Worm (Caenorhabditis elegans): ENCODE data around the gene ent-3.
A peak's percentile ranks its signal among the peaks of the same experiment; 100 is the strongest.
"Not testable (repeated sequence)": the region's sequence is repeated elsewhere in the genome, so short reads cannot be mapped to it uniquely, and the experiment has no call there.

ent-3 gene

ce11 chrV:14210743-14211142 is 25.1 kb downstream of the ent-3 start, which contains the start of gene str-230:
Gene str-230 (minus strand): TSS chrV:14210843.
- no peak for TF ChIP-seq elt-1 (tag; optimal IDR thresholded peaks at IDR 0.05; ENCODE audit: borderline replicate concordance, insufficient read depth)
- no peak for TF ChIP-seq mab-5 (tag; optimal IDR thresholded peaks at IDR 0.05)
- no peak for TF ChIP-seq hlh-1 (tag; optimal IDR thresholded peaks at IDR 0.05)
- TF ChIP-seq blmp-1 (tag; optimal IDR thresholded peaks at IDR 0.05), result no peak
- no peak for TF ChIP-seq bed-3 (GFP tag; optimal IDR thresholded peaks at IDR 0.05)
- TF ChIP-seq nhr-237 (tag; optimal IDR thresholded peaks at IDR 0.05), result no peak
- no peak for TF ChIP-seq ceh-83 (GFP tag; optimal IDR thresholded peaks at IDR 0.05)
- no peak for TF ChIP-seq ham-2 (GFP tag; optimal IDR thresholded peaks at IDR 0.05)
- TF ChIP-seq tbx-8 (GFP tag; optimal IDR thresholded peaks at IDR 0.05), result no peak
- TF ChIP-seq lsy-2 (tag; optimal IDR thresholded peaks at IDR 0.05), result no peak
- no peak for TF ChIP-seq pha-4 (tag; optimal IDR thresholded peaks at IDR 0.05)
- no peak for TF ChIP-seq sptf-1 (tag; optimal IDR thresholded peaks at IDR 0.05)
- no peak for TF ChIP-seq M03D4.4 (tag; optimal IDR thresholded peaks at IDR 0.05)
- no peak for TF ChIP-seq nhr-12 (tag; optimal IDR thresholded peaks at IDR 0.05)
- TF ChIP-seq nhr-76 (tag; optimal IDR thresholded peaks at IDR 0.05), result no peak
- TF ChIP-seq cnd-1 (tag; optimal IDR thresholded peaks at IDR 0.05), result no peak
- TF ChIP-seq unc-62 (GFP tag; optimal IDR thresholded peaks at IDR 0.05), result no peak

ce11 chrV:14205214-14205613 is 30.6 kb downstream of the ent-3 start, which contains the start of gene T16A9.3:
Gene T16A9.3 (plus strand): TSS chrV:14205514.
- TF ChIP-seq ceh-83 (GFP tag; optimal IDR thresholded peaks at IDR 0.05); lin-32 (GFP tag; optimal IDR thresholded peaks at IDR 0.05); lsy-2 (tag; optimal IDR thresholded peaks at IDR 0.05): not testable (repeated sequence)

ce11 chrV:14200086-14200485 is 35.8 kb downstream of the ent-3 start:
- no peak for TF ChIP-seq lin-32 (GFP tag; optimal IDR thresholded peaks at IDR 0.05)
- TF ChIP-seq mep-1 (tag; optimal IDR thresholded peaks at IDR 0.05), result peak; percentile 11
- TF ChIP-seq ces-1 (GFP tag; optimal IDR thresholded peaks at IDR 0.05), result peak; percentile 17
- TF ChIP-seq elt-3 (tag; optimal IDR thresholded peaks at IDR 0.05), result peak; percentile 76
- TF ChIP-seq hlh-1 (tag; optimal IDR thresholded peaks at IDR 0.05), result no peak
- TF ChIP-seq unc-39 (tag; optimal IDR thresholded peaks at IDR 0.05), result no peak
- no peak for TF ChIP-seq nhr-2 (tag; optimal IDR thresholded peaks at IDR 0.05)
- TF ChIP-seq mls-2 (tag; optimal IDR thresholded peaks at IDR 0.05), result no peak
- TF ChIP-seq lin-13 (tag; optimal IDR thresholded peaks at IDR 0.05), result no peak
- no peak for TF ChIP-seq tbx-8 (GFP tag; optimal IDR thresholded peaks at IDR 0.05)
- TF ChIP-seq blmp-1 (tag; optimal IDR thresholded peaks at IDR 0.05), result no peak
- TF ChIP-seq bed-3 (GFP tag; optimal IDR thresholded peaks at IDR 0.05), result no peak
- no peak for TF ChIP-seq ceh-83 (GFP tag; optimal IDR thresholded peaks at IDR 0.05)
- TF ChIP-seq pha-4 (tag; optimal IDR thresholded peaks at IDR 0.05), result no peak
- no peak for TF ChIP-seq M03D4.4 (tag; optimal IDR thresholded peaks at IDR 0.05)
- no peak for TF ChIP-seq nhr-28 (tag; optimal IDR thresholded peaks at IDR 0.05)
- TF ChIP-seq unc-62 (GFP tag; optimal IDR thresholded peaks at IDR 0.05), result peak; percentile 46
- TF ChIP-seq ztf-11 (tag; optimal IDR thresholded peaks at IDR 0.05), result no peak
- TF ChIP-seq nhr-12 (tag; optimal IDR thresholded peaks at IDR 0.05), result no peak
- peak; percentile 84 for TF ChIP-seq nhr-237 (tag; optimal IDR thresholded peaks at IDR 0.05)
- no peak for TF ChIP-seq ceh-39 (tag; optimal IDR thresholded peaks at IDR 0.05)
- no peak for TF ChIP-seq mab-5 (tag; optimal IDR thresholded peaks at IDR 0.05)
- no peak for TF ChIP-seq drap-1 (GFP tag; optimal IDR thresholded peaks at IDR 0.05)
- TF ChIP-seq ceh-43 (GFP tag; optimal IDR thresholded peaks at IDR 0.05), result no peak

ce11 chrV:14197651-14198050 is 38.2 kb downstream of the ent-3 start:
- no peak for TF ChIP-seq elt-3 (tag; optimal IDR thresholded peaks at IDR 0.05)
- TF ChIP-seq unc-62 (GFP tag; optimal IDR thresholded peaks at IDR 0.05), result no peak
- TF ChIP-seq ceh-39 (tag; optimal IDR thresholded peaks at IDR 0.05), result no peak
- no peak for TF ChIP-seq sem-2 (GFP tag; optimal IDR thresholded peaks at IDR 0.05)
- no peak for TF ChIP-seq tbx-8 (GFP tag; optimal IDR thresholded peaks at IDR 0.05)
- no peak for TF ChIP-seq lin-32 (GFP tag; optimal IDR thresholded peaks at IDR 0.05)
- TF ChIP-seq bed-3 (GFP tag; optimal IDR thresholded peaks at IDR 0.05), result no peak
- TF ChIP-seq flh-1 (GFP tag; optimal IDR thresholded peaks at IDR 0.05), result no peak
- no peak for TF ChIP-seq lin-13 (tag; optimal IDR thresholded peaks at IDR 0.05)
- no peak for TF ChIP-seq nhr-237 (tag; optimal IDR thresholded peaks at IDR 0.05)
- no peak for TF ChIP-seq nhr-2 (tag; optimal IDR thresholded peaks at IDR 0.05)
- no peak for TF ChIP-seq nhr-12 (tag; optimal IDR thresholded peaks at IDR 0.05)
- TF ChIP-seq mab-5 (tag; optimal IDR thresholded peaks at IDR 0.05), result no peak
- no peak for TF ChIP-seq pha-4 (tag; optimal IDR thresholded peaks at IDR 0.05)
- TF ChIP-seq cnd-1 (tag; optimal IDR thresholded peaks at IDR 0.05), result no peak
